Worm (Caenorhabditis elegans): Measurements from ENCODE around the gene irld-48.

irld-48 gene

DNA sequence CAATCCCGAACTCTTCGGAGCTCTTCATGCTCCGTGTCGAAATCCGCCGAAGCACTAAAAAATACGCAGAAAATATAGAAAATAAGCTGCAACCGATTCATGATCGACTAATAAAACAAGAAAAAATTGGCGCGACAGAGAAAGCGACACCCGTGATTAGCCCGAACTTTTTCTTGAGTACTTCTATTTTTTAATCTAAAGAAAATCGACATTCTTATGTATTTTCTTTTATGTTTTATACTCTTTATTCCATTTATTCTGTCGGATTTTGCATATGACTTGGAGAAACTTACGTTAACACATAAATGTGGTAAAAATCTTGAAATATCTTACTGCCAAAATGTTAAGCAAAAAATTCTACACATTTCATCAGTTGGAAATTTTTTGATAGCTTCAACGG is 11.9 kb upstream of the irld-48 start, which contains the start of the genes irld-50 and irld-49:
Gene irld-50 (minus strand): TSS at position 101 of the 400 bp plus-strand sequence.
Gene irld-49 (plus strand): TSS at position 211 of the 400 bp plus-strand sequence.
- no peak for TF ChIP-seq nhr-21 (tag; optimal IDR thresholded peaks at IDR 0.05)
- no peak for TF ChIP-seq snpc-4 (tag; optimal IDR thresholded peaks at IDR 0.05)
- no peak for TF ChIP-seq nhr-25 (tag; optimal IDR thresholded peaks at IDR 0.05)
- no peak for TF ChIP-seq Y55F3AM.14 (GFP tag; optimal IDR thresholded peaks at IDR 0.05)
- TF ChIP-seq elt-3 (tag; optimal IDR thresholded peaks at IDR 0.05) = no peak
- TF ChIP-seq lin-13 (GFP tag; optimal IDR thresholded peaks at IDR 0.05) = no peak
- no peak for TF ChIP-seq ceh-16 (tag; optimal IDR thresholded peaks at IDR 0.05)
- no peak for TF ChIP-seq elt-1 (tag; optimal IDR thresholded peaks at IDR 0.05)
- TF ChIP-seq ztf-4 (tag; optimal IDR thresholded peaks at IDR 0.05) = no peak
- TF ChIP-seq skn-1 (tag; optimal IDR thresholded peaks at IDR 0.05) = no peak
- no peak for TF ChIP-seq crh-2 (tag; optimal IDR thresholded peaks at IDR 0.05)
- TF ChIP-seq egl-27 (tag; optimal IDR thresholded peaks at IDR 0.05) = no peak
- TF ChIP-seq nhr-11 (tag; optimal IDR thresholded peaks at IDR 0.05) = no peak
- TF ChIP-seq ZK546.5 (tag; optimal IDR thresholded peaks at IDR 0.05) = no peak
- no peak for TF ChIP-seq peb-1 (tag; optimal IDR thresholded peaks at IDR 0.05)
- no peak for TF ChIP-seq nhr-23 (tag; optimal IDR thresholded peaks at IDR 0.05)
- no peak for TF ChIP-seq lin-11 (tag; optimal IDR thresholded peaks at IDR 0.05)

DNA sequence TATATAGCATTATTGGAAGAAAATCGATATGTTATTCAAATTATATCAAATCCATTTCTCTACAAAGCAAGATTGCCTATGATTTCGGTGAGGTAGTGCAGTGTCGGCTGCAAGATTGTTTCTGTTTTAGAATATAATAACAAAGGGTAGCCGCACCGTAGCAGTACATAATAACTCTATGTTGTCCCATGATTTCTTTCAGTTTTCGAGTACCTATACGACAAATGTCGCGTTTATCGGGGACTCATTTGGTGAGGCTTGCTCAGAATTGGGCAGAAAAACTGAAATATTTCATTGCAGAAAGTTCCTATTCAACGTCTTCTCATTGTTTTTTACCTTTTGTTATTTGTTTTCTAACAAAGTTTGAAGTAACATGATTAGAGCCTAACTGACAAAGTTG is 9.4 kb upstream of the irld-48 start, which contains the start of gene srw-79:
Gene srw-79 (plus strand): TSS at position 301 of the 400 bp plus-strand sequence.
- TF ChIP-seq zag-1 (tag; optimal IDR thresholded peaks at IDR 0.05) (no peak), blmp-1 (tag; optimal IDR thresholded peaks at IDR 0.05; ENCODE audit: insufficient read depth) (no peak), ztf-1 (GFP tag; conservative IDR thresholded peaks at IDR 0.05) (no peak), skn-1 (tag; optimal IDR thresholded peaks at IDR 0.05) (no peak), mab-5 (tag; optimal IDR thresholded peaks at IDR 0.05) (no peak), nhr-129 (tag; optimal IDR thresholded peaks at IDR 0.05) (no peak), Y55F3AM.14 (GFP tag; optimal IDR thresholded peaks at IDR 0.05) (no peak), snpc-4 (tag; optimal IDR thresholded peaks at IDR 0.05) (no peak), nhr-12 (tag; optimal IDR thresholded peaks at IDR 0.05) (no peak), elt-3 (tag; optimal IDR thresholded peaks at IDR 0.05) (no peak), lin-13 (GFP tag; optimal IDR thresholded peaks at IDR 0.05) (no peak), lin-11 (tag; optimal IDR thresholded peaks at IDR 0.05) (no peak)

DNA sequence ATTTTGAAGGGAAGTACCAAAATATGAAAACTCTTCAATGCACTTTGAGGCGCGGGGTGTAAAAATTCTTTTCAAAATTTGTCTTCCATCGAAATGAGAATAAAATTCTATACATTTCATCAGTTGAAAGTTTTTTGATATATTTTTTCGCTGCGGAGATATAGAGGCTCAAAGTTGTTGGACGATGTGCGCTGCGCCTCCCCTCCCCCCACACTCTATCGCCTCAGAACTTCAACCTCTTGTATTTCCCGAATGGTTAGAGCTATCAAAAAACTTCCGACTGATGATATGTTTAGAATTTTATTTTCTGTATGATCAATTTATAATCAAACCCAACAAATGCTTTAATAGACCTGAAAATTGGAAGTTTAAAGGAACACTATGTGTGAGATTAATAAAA is 7.3 kb upstream of the irld-48 start:
- TF ChIP-seq lsy-2 (tag; optimal IDR thresholded peaks at IDR 0.05) = no peak
- TF ChIP-seq nhr-237 (tag; optimal IDR thresholded peaks at IDR 0.05) = no peak
- no peak for TF ChIP-seq R02D3.7 (tag; optimal IDR thresholded peaks at IDR 0.05)
- TF ChIP-seq ceh-16 (tag; optimal IDR thresholded peaks at IDR 0.05) = no peak
- TF ChIP-seq egl-27 (tag; optimal IDR thresholded peaks at IDR 0.05) = no peak
- TF ChIP-seq mab-5 (tag; optimal IDR thresholded peaks at IDR 0.05) = no peak
- TF ChIP-seq mbf-1 (tag; optimal IDR thresholded peaks at IDR 0.05) = no peak
- TF ChIP-seq nhr-129 (tag; optimal IDR thresholded peaks at IDR 0.05) = no peak
- no peak for TF ChIP-seq aly-2 (tag; optimal IDR thresholded peaks at IDR 0.05)
- TF ChIP-seq snpc-4 (tag; optimal IDR thresholded peaks at IDR 0.05) = no peak

ce11 chrII:2952629-2953028 is 3.2 kb upstream of the irld-48 start, which contains the start of gene irld-51:
irld-51 (minus strand) TSS chrII:2952729.
- TF ChIP-seq elt-3 (tag; optimal IDR thresholded peaks at IDR 0.05) = no peak
- TF ChIP-seq alr-1 (tag; optimal IDR thresholded peaks at IDR 0.05) = no peak
- TF ChIP-seq egl-27 (tag; optimal IDR thresholded peaks at IDR 0.05) = no peak
- no peak for TF ChIP-seq lsy-2 (tag; optimal IDR thresholded peaks at IDR 0.05)
- TF ChIP-seq mab-5 (tag; optimal IDR thresholded peaks at IDR 0.05) = no peak
- TF ChIP-seq nhr-25 (tag; optimal IDR thresholded peaks at IDR 0.05) = no peak
- TF ChIP-seq ceh-82 (tag; optimal IDR thresholded peaks at IDR 0.05) = no peak
- no peak for TF ChIP-seq fos-1 (tag; optimal IDR thresholded peaks at IDR 0.05)

- TF ChIP-seq R02D3.7 (tag; optimal IDR thresholded peaks at IDR 0.05) (no peak), ceh-82 (tag; optimal IDR thresholded peaks at IDR 0.05) (no peak), F13H6.1 (tag; optimal IDR thresholded peaks at IDR 0.05) (no peak), elt-3 (tag; optimal IDR thresholded peaks at IDR 0.05) (no peak), nhr-25 (tag; optimal IDR thresholded peaks at IDR 0.05) (no peak)
Observed at ce11 chrII:2958308-2958707, 2.4 kb downstream of the irld-48 start, which contains the start of gene srw-60. srw-60 (plus strand) TSS chrII:2958608.
